Fruit fly (Drosophila melanogaster) whole organism, prepupa: ENCODE results near the gene Zpr1.

Experiments
- salr ChIP-seq, 2 experiments: fragments of 200-800 bp; sonication (Bioruptor generic); optimal IDR thresholded peaks; 3 replicates each; lab custom pipeline; 2016 to 2018; ENCODE audit warnings: missing biosample characterization in 2 of 2, missing genetic modification characterization in 2 of 2, mild to moderate bottlenecking in 1 of 2
- svp ChIP-seq: fragments of 200-800 bp; sonication (Bioruptor generic); peaks from one replicate; lab custom pipeline; 2016; ENCODE audit warnings: missing biosample characterization, missing genetic modification characterization

dm6 chrX:9131523-9131922, 30.4 kb downstream of the Zpr1 start:
- TF ChIP-seq svp (no peak), salr (GFP tag; optimal IDR thresholded peaks at IDR 0.05; lab: Kevin White, UChicago) (no peak)
